Worm (Caenorhabditis elegans) whole organism, L4 larva: ENCODE measurements around the gene R53.4.

ENCODE experiments used
- D1046.2 ChIP-seq: fragments of 200-800 bp; sonication (Bioruptor generic); IDR thresholded peaks from 2 replicates; pipeline ENCODE4 v1.3.6; 2022; ENCODE audit warnings: missing genetic modification characterization, missing compliant biosample characterization
- F49E8.2 ChIP-seq: sonication (generic microtip); optimal IDR thresholded peaks from 2 replicates; lab custom pipeline; 2016; ENCODE audit warnings: missing compliant biosample characterization, mild to moderate bottlenecking, missing genetic modification characterization, borderline replicate concordance
- T26A8.4 ChIP-seq: fragments of 200-800 bp; sonication (Bioruptor generic); IDR thresholded peaks from 2 replicates; pipeline ENCODE4 v1.3.6; 2022; ENCODE audit warnings: missing genetic modification characterization, missing compliant biosample characterization
- Y5F2A.4 ChIP-seq: fragments of 200-800 bp; sonication (Bioruptor generic); optimal IDR thresholded peaks from 2 replicates; lab custom pipeline; 2018; ENCODE audit warnings: mild to moderate bottlenecking, missing genetic modification characterization, missing compliant biosample characterization
- ZK546.5 ChIP-seq, 2 experiments: sonication (generic microtip); optimal IDR thresholded peaks; 2 replicates each; lab custom pipeline; 2017; ENCODE audit warnings: missing biosample characterization in 2 of 2, missing genetic modification characterization in 2 of 2
- aly-2 ChIP-seq: sonication (generic microtip); optimal IDR thresholded peaks from 2 replicates; lab custom pipeline; 2018; ENCODE audit warnings: missing biosample characterization, missing genetic modification characterization
- ceh-20 ChIP-seq: fragments of 200-800 bp; sonication (Bioruptor generic); IDR thresholded peaks from 2 replicates; pipeline ENCODE4 v1.3.6; 2022; ENCODE audit warnings: missing genetic modification reagents, missing genetic modification characterization, missing compliant biosample characterization
- cey-2 ChIP-seq: sonication (generic microtip); optimal IDR thresholded peaks from 3 replicates; lab custom pipeline; 2017; ENCODE audit warnings: missing genetic modification characterization, mild to moderate bottlenecking, missing compliant biosample characterization, antibody characterized with exemption, borderline replicate concordance; ENCODE audit not compliant: insufficient read depth
- ctbp-1 ChIP-seq: fragments of 200-800 bp; sonication (Bioruptor generic); IDR thresholded peaks from 2 replicates; pipeline ENCODE4 v1.3.6; 2022; ENCODE audit warnings: missing genetic modification reagents, missing genetic modification characterization, missing compliant biosample characterization
- daf-16 ChIP-seq, 3 experiments: sonication (generic microtip); optimal IDR thresholded peaks; 2 replicates each; lab custom pipeline; 2016 to 2017; ENCODE audit warnings: missing genetic modification characterization in 3 of 3, missing genetic modification reagents in 3 of 3, mild to moderate bottlenecking in 2 of 3, missing compliant biosample characterization in 2 of 3, missing biosample characterization in 1 of 3, moderate library complexity in 1 of 3
- dpl-1 ChIP-seq: fragments of 150-350 bp; optimal IDR thresholded peaks from 2 replicates; lab custom pipeline; 2014; ENCODE audit warnings: missing biosample characterization, missing genetic modification reagents, missing genetic modification characterization
- fkh-10 ChIP-seq: fragments of 150-350 bp; optimal IDR thresholded peaks from 2 replicates; lab custom pipeline; 2014; ENCODE audit warnings: missing biosample characterization, missing genetic modification reagents, missing genetic modification characterization
- gei-8 ChIP-seq: fragments of 200-800 bp; sonication (Bioruptor generic); optimal IDR thresholded peaks from 2 replicates; lab custom pipeline; 2018; ENCODE audit warnings: mild to moderate bottlenecking, missing genetic modification characterization, missing compliant biosample characterization
- hlh-11 ChIP-seq: fragments of 200-800 bp; sonication (Bioruptor generic); optimal IDR thresholded peaks from 2 replicates; lab custom pipeline; 2018; ENCODE audit warnings: mild to moderate bottlenecking, missing genetic modification characterization, missing compliant biosample characterization
- hlh-30 ChIP-seq: sonication (generic microtip); optimal IDR thresholded peaks from 2 replicates; lab custom pipeline; 2017; ENCODE audit warnings: antibody characterized with exemption, mild to moderate bottlenecking, missing genetic modification characterization, missing compliant biosample characterization; ENCODE audit not compliant: insufficient read depth
- hmg-1.1 ChIP-seq: fragments of 200-800 bp; sonication (Bioruptor generic); IDR thresholded peaks from 2 replicates; pipeline ENCODE4 v1.3.6; 2022; ENCODE audit warnings: missing genetic modification reagents, missing genetic modification characterization, missing compliant biosample characterization
- lin-1 ChIP-seq: fragments of 200-800 bp; sonication (Bioruptor generic); IDR thresholded peaks from 2 replicates; pipeline ENCODE4 v1.3.6; 2022; ENCODE audit warnings: missing genetic modification reagents, missing genetic modification characterization, missing compliant biosample characterization
- lin-29 ChIP-seq: fragments of 200-800 bp; sonication (Bioruptor generic); IDR thresholded peaks from 2 replicates; pipeline ENCODE4 v1.3.6; 2022; ENCODE audit warnings: missing genetic modification reagents, missing genetic modification characterization, missing compliant biosample characterization
- lin-39 ChIP-seq: fragments of 150-350 bp; optimal IDR thresholded peaks from 2 replicates; lab custom pipeline; 2014; ENCODE audit warnings: missing biosample characterization, missing genetic modification reagents, missing genetic modification characterization
- lir-3 ChIP-seq: sonication (generic microtip); optimal IDR thresholded peaks from 2 replicates; lab custom pipeline; 2016; ENCODE audit warnings: mild to moderate bottlenecking, missing genetic modification characterization, missing compliant biosample characterization
- lsy-2 ChIP-seq, 2 experiments: fragments of 150-350 bp in 1 of 2; sonication (generic microtip) in 1 of 2; optimal IDR thresholded peaks; 2 replicates each; lab custom pipeline; 2014 to 2017; ENCODE audit warnings: missing biosample characterization in 2 of 2, missing genetic modification characterization in 2 of 2
- madf-9 ChIP-seq: fragments of 200-800 bp; sonication (Bioruptor generic); conservative IDR thresholded peaks from 2 replicates; pipeline ENCODE4 v1.3.6; 2022; ENCODE audit warnings: missing genetic modification reagents, missing genetic modification characterization, missing compliant biosample characterization
- mdl-1 ChIP-seq, 2 experiments: fragments of 150-350 bp in 1 of 2; sonication (generic microtip) in 1 of 2; optimal IDR thresholded peaks; 2 replicates each; lab custom pipeline; 2014 to 2017; ENCODE audit warnings: missing biosample characterization in 2 of 2, missing genetic modification characterization in 2 of 2
- mep-1 ChIP-seq: fragments of 150-350 bp; sonication (generic microtip); optimal IDR thresholded peaks from 3 replicates; lab custom pipeline; 2014; ENCODE audit warnings: missing biosample characterization, missing genetic modification characterization
- mxl-3 ChIP-seq: fragments of 200-800 bp; sonication (Bioruptor generic); optimal IDR thresholded peaks from 2 replicates; lab custom pipeline; 2018; ENCODE audit warnings: mild to moderate bottlenecking, missing genetic modification characterization, missing compliant biosample characterization
- nhr-11 ChIP-seq: fragments of 150-350 bp; optimal IDR thresholded peaks from 2 replicates; lab custom pipeline; 2014; ENCODE audit warnings: missing biosample characterization, missing genetic modification characterization
- nhr-28 ChIP-seq: fragments of 150-350 bp; optimal IDR thresholded peaks from 2 replicates; lab custom pipeline; 2014; ENCODE audit warnings: missing biosample characterization, missing genetic modification characterization
- nhr-6 ChIP-seq: fragments of 150-350 bp; optimal IDR thresholded peaks from 2 replicates; lab custom pipeline; 2014; ENCODE audit warnings: missing biosample characterization, missing genetic modification characterization
- rbr-2 ChIP-seq: sonication (generic microtip); optimal IDR thresholded peaks from 2 replicates; lab custom pipeline; 2016; ENCODE audit warnings: missing genotype, missing genetic modification characterization, missing compliant biosample characterization
- saeg-2 ChIP-seq: fragments of 200-800 bp; sonication (Bioruptor generic); IDR thresholded peaks from 2 replicates; pipeline ENCODE4 v1.3.6; 2022; ENCODE audit warnings: missing genetic modification reagents, missing genetic modification characterization, missing compliant biosample characterization
- set-16 ChIP-seq: fragments of 200-800 bp; sonication (Bioruptor generic); IDR thresholded peaks from 2 replicates; pipeline ENCODE4 v1.3.6; 2022; ENCODE audit warnings: missing genetic modification reagents, missing genetic modification characterization, missing compliant biosample characterization
- unc-62 ChIP-seq, 3 experiments: fragments of 150-350 bp in 1 of 3; sonication (generic microtip); optimal IDR thresholded peaks in 2 of 3; peaks in 1 of 3; 1 replicate in 1 of 3; 2 replicates in 2 of 3; lab custom pipeline; 2014 to 2017; ENCODE audit warnings: missing biosample characterization in 3 of 3, missing genetic modification characterization in 3 of 3, missing genetic modification reagents in 3 of 3, missing genotype in 1 of 3
- vab-7 ChIP-seq: fragments of 200-800 bp; sonication (Bioruptor generic); IDR thresholded peaks from 2 replicates; pipeline ENCODE4 v1.3.6; 2022; ENCODE audit warnings: missing genetic modification reagents, missing genetic modification characterization, missing compliant biosample characterization
- zfp-3 ChIP-seq: fragments of 200-800 bp; sonication (Bioruptor generic); conservative IDR thresholded peaks from 2 replicates; pipeline ENCODE4 v1.3.6; 2022; ENCODE audit warnings: missing genetic modification reagents, missing genetic modification characterization, missing compliant biosample characterization

The R53.4 gene

DNA sequence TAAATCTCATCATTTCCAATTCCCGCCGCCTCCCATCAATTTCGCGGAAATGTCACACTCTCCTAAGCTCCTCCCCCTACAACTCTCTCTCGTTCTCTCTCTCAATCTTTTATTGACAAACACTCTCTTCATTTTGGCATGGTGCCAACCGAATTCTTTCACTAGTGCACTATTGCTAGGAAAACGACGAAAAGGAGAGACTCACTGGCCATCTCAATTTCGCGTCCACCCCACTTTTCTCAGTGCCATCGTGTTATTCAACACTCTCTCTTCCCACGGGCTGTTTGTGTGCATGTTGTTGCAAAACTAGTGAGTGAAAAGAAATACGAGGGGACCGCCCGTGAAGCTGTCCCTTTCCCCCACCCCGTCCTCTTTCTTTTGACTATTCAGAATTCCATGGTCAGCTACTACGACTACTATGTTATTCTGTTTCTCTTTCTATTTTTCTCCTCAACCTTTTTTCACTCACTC, 17.1 kb upstream of the R53.4 start:
- TF ChIP-seq gei-8 (GFP tag; lab: Kevin White, UChicago) (no peak), cey-2 (tag; lab: Kevin White, UChicago) (no peak), hlh-30 (peak; percentile 1), madf-9 (GFP tag; lab: Robert Waterston, UW) (no peak), daf-16 (GFP tag; optimal IDR thresholded peaks at IDR 0.05; lab: Kevin White, UChicago) (peak in 1 of 2 experiments; percentile 88), daf-16 (tag; optimal IDR thresholded peaks at IDR 0.05; lab: Kevin White, UChicago) (no peak), fkh-10 (GFP tag; lab: Kevin White, UChicago) (peak; percentile 9), mxl-3 (peak; percentile 18), nhr-28 (peak; percentile 14), ZK546.5 (tag; optimal IDR thresholded peaks at IDR 0.05; lab: Kevin White, UChicago) (no peak), lsy-2 (tag; optimal IDR thresholded peaks at IDR 0.05; lab: Kevin White, UChicago) (peak in 1 of 2 experiments; percentile 9), hmg-1.1 (GFP tag; lab: Robert Waterston, UW) (peak; percentile 51; the same call in 1 of the 2 replicates), rbr-2 (peak; percentile 54), ceh-20 (GFP tag; lab: Robert Waterston, UW) (0 out of 2 replicates have a peak, but pooled peaks have one; percentile 50), hlh-11 (tag; lab: Kevin White, UChicago) (peak; percentile 42), mdl-1 (tag; optimal IDR thresholded peaks at IDR 0.05; lab: Kevin White, UChicago) (peak in 1 of 2 experiments; percentile 18), lin-39 (tag; lab: Kevin White, UChicago) (peak; percentile 22), unc-62 (GFP tag; optimal IDR thresholded peaks at IDR 0.05 in 1 of 2; lab: Kevin White, UChicago) (peak in 1 of 2 experiments; percentile 98), unc-62 (tag; optimal IDR thresholded peaks at IDR 0.05; lab: Kevin White, UChicago) (no peak), dpl-1 (peak; percentile 9), nhr-11 (tag; lab: Kevin White, UChicago) (peak; percentile 89)

DNA sequence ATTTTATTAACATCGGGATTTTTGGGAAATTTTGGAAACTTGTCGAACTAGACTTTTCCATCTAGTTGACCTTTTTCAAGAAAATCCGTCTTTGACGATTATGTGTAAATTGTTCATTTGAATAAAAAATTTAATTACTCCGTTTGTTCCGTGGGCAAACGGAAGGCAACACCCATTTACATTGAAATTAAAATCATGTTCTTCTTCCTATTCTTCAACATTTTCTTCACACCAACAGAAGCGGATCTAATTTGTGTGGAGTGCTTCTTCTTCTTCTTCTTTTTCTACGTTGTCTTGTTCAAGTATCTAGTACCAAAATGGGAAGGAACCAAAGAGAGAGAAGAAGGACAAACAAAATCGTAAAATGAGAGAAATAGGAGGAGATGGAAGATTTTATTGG, 14.6 kb upstream of the R53.4 start:
- TF ChIP-seq aly-2 (tag; lab: Kevin White, UChicago) = no peak
- no peak for TF ChIP-seq lin-39 (tag; lab: Kevin White, UChicago)
- no peak for TF ChIP-seq T26A8.4 (GFP tag; lab: Robert Waterston, UW)
- no peak for TF ChIP-seq nhr-28
- no peak for TF ChIP-seq F49E8.2 (tag; lab: Kevin White, UChicago)
- no peak for TF ChIP-seq saeg-2 (GFP tag; lab: Robert Waterston, UW)
- no peak for TF ChIP-seq unc-62 (GFP tag; optimal IDR thresholded peaks at IDR 0.05 in 1 of 2; lab: Kevin White, UChicago)
- TF ChIP-seq unc-62 (tag; optimal IDR thresholded peaks at IDR 0.05; lab: Kevin White, UChicago) = no peak
- no peak for TF ChIP-seq ceh-20 (GFP tag; lab: Robert Waterston, UW)
- TF ChIP-seq nhr-6 (tag; lab: Kevin White, UChicago) = no peak
- TF ChIP-seq vab-7 (GFP tag; lab: Robert Waterston, UW) = no peak
- TF ChIP-seq D1046.2 (GFP tag; lab: Robert Waterston, UW) = no peak
- no peak for TF ChIP-seq gei-8 (GFP tag; lab: Kevin White, UChicago)
- TF ChIP-seq lin-1 (GFP tag; lab: Robert Waterston, UW) = no peak
- no peak for TF ChIP-seq hlh-11 (tag; lab: Kevin White, UChicago)
- no peak for TF ChIP-seq ctbp-1 (GFP tag; lab: Robert Waterston, UW)
- no peak for TF ChIP-seq lir-3 (tag; lab: Kevin White, UChicago)
- TF ChIP-seq mep-1 = no peak
- no peak for TF ChIP-seq zfp-3 (GFP tag; lab: Robert Waterston, UW)
- no peak for TF ChIP-seq Y5F2A.4
- no peak for TF ChIP-seq hlh-30

DNA sequence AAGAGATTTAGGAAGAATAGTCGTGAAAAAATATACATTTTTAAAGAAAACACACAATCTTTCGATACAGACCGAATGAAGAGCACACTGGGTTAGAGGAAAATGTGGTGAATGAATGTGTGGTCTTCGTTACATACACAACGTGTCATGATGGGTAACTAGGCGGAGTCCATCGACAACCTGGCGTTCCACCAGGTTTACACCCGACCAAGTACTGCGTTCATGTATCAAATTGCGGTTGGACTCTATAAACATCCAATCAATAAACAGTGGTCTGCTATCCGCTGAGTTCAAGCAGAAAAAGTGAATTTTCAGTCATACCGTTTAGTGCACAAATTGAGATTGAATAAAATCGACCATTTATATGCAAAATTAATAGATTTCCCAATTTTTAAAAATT, 13.9 kb upstream of the R53.4 start, which contains the start of gene sdz-38:
Gene sdz-38 (minus strand): TSS at position 101 of the 400 bp plus-strand sequence.
- no peak for TF ChIP-seq lin-29 (GFP tag; lab: Robert Waterston, UW)
- no peak for TF ChIP-seq lir-3 (tag; lab: Kevin White, UChicago)
- no peak for TF ChIP-seq vab-7 (GFP tag; lab: Robert Waterston, UW)
- no peak for TF ChIP-seq set-16 (GFP tag; lab: Robert Waterston, UW)
